In the genomic region with DNA sequence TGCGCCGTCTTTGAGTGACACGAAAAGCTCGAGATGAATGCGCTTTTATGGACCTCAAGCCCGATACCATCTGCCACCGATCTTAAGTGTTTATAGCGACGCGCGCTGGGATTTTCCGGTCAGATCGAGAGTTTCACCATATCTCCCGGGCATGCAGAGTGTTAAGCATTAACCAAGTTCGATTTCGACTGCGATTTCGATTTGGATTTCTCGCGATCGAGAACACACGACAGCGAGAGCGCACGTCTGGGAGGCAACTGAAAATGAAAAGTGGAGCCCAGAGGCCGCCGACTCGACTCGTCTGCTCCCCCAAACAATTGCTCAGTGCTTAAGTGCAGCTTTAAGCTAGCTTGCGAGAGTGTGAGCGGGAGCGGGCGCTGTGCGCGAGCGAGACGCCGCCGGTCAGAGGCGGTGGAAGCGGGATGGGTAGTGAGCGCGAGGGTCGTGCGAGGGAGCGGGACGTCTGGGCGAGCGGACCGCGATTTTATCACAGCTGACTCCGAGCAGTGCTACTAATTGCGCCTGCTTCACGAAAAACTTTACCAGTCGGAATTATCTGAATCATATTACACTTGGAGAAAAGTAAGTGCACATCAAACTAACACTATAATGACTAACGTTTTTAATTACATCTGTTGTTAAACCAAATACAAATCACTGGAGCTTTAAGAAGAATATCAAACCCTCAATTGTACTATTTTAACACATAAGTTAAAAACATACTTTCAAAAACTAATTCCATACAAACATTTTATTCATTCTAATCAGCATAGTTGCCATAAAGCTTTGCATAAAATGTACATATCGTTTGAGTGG, we compare ENCODE assay signal across 3 fruit fly cellular contexts.
TF ChIP-seq lines count a peak whose summit lies in the region.

spz (minus strand) TSS at position 261 of the 816 bp plus-strand sequence.

TF ChIP-seq in whole organism, embryonic, 481 proteins besides CTCF, POLR2A, EP300 and RAD21 (continued from another document and continues in another):
- TF ChIP-seq wek (GFP tag; optimal IDR thresholded peaks at IDR 0.05; lab: Kevin White, UChicago) (no peak), Pdp1 (GFP tag; optimal IDR thresholded peaks at IDR 0.05; lab: Kevin White, UChicago) (no peak), CG7372 (GFP tag; IDR thresholded peaks at IDR 0.05; lab: Robert Waterston, UW) (no peak), CG13424 (tag; optimal IDR thresholded peaks at IDR 0.05; lab: Kevin White, UChicago) (peak; percentile 4), CG10366 (GFP tag; IDR thresholded peaks at IDR 0.05; lab: Robert Waterston, UW) (no peak), CG2202 (tag; optimal IDR thresholded peaks at IDR 0.05; lab: Kevin White, UChicago) (no peak), CG6175 (GFP tag; IDR thresholded peaks at IDR 0.05; lab: Robert Waterston, UW) (0 out of 3 replicates have a peak, but pooled peaks have one; percentile 49), CG14710 (tag; optimal IDR thresholded peaks at IDR 0.05; lab: Kevin White, UChicago) (no peak), ash1 (GFP tag; optimal IDR thresholded peaks at IDR 0.05; lab: Kevin White, UChicago) (no peak), slp2 (GFP tag; optimal IDR thresholded peaks at IDR 0.05; lab: Kevin White, UChicago) (no peak), Taf1 (GFP tag; IDR thresholded peaks at IDR 0.05; lab: Robert Waterston, UW) (no peak), ind (GFP tag; optimal IDR thresholded peaks at IDR 0.05; lab: Kevin White, UChicago) (no peak), CG18476 (GFP tag; optimal IDR thresholded peaks at IDR 0.05; lab: Kevin White, UChicago) (no peak), CG7987 (GFP tag; optimal IDR thresholded peaks at IDR 0.05; lab: Kevin White, UChicago) (no peak), gcm (GFP tag; optimal IDR thresholded peaks at IDR 0.05; lab: Kevin White, UChicago) (no peak), CG17612 (GFP tag; IDR thresholded peaks at IDR 0.05; lab: Robert Waterston, UW) (no peak), CG42726 (GFP tag; IDR thresholded peaks at IDR 0.05; lab: Robert Waterston, UW; ENCODE audit: partially characterized antibody) (no peak), ftz-f1 (GFP tag; optimal IDR thresholded peaks at IDR 0.05; lab: Kevin White, UChicago) (peak; percentile 60), peb (GFP tag; IDR thresholded peaks at IDR 0.05; lab: Robert Waterston, UW) (no peak), sim (GFP tag; IDR thresholded peaks at IDR 0.05; lab: Robert Waterston, UW) (no peak), lov (optimal IDR thresholded peaks at IDR 0.05; lab: Kevin White, UChicago) (no peak), lov (GFP tag; IDR thresholded peaks at IDR 0.05; lab: Robert Waterston, UW) (no peak), sima (GFP tag; optimal IDR thresholded peaks at IDR 0.05; lab: Kevin White, UChicago) (no peak), jigr1 (GFP tag; IDR thresholded peaks at IDR 0.05; lab: Robert Waterston, UW) (no peak), lab (GFP tag; optimal IDR thresholded peaks at IDR 0.05; lab: Kevin White, UChicago) (peak; percentile 28), zfh2 (GFP tag; optimal IDR thresholded peaks at IDR 0.05; lab: Kevin White, UChicago) (no peak), p53 (GFP tag; optimal IDR thresholded peaks at IDR 0.05; lab: Kevin White, UChicago) (no peak), CG4730 (GFP tag; IDR thresholded peaks at IDR 0.05; lab: Robert Waterston, UW) (no peak), CG16813 (GFP tag; IDR thresholded peaks at IDR 0.05; lab: Robert Waterston, UW; ENCODE audit: partially characterized antibody) (no peak), odd (GFP tag; optimal IDR thresholded peaks at IDR 0.05; lab: Kevin White, UChicago) (no peak), Sox102F (GFP tag; optimal IDR thresholded peaks at IDR 0.05; lab: Kevin White, UChicago) (peak; percentile 54), CG1792 (GFP tag; optimal IDR thresholded peaks at IDR 0.05; lab: Kevin White, UChicago) (no peak), CG4328 (GFP tag; optimal IDR thresholded peaks at IDR 0.05; lab: Kevin White, UChicago) (no peak), fu2 (GFP tag; optimal IDR thresholded peaks at IDR 0.05; lab: Kevin White, UChicago) (no peak), sd (tag; optimal IDR thresholded peaks at IDR 0.05; lab: Kevin White, UChicago) (no peak), NC2β (GFP tag; optimal IDR thresholded peaks at IDR 0.05; lab: Kevin White, UChicago) (no peak), CG10274 (GFP tag; optimal IDR thresholded peaks at IDR 0.05; lab: Kevin White, UChicago) (no peak), Hsf (GFP tag; optimal IDR thresholded peaks at IDR 0.05; lab: Kevin White, UChicago) (peak; percentile 24), bab2 (GFP tag; optimal IDR thresholded peaks at IDR 0.05; lab: Kevin White, UChicago) (no peak), Bteb2 (GFP tag; optimal IDR thresholded peaks at IDR 0.05; lab: Kevin White, UChicago) (no peak), pnt (GFP tag; optimal IDR thresholded peaks at IDR 0.05; lab: Kevin White, UChicago) (no peak), Nf-YA (GFP tag; IDR thresholded peaks at IDR 0.05; lab: Robert Waterston, UW) (no peak), CG30431 (GFP tag; optimal IDR thresholded peaks at IDR 0.05; lab: Kevin White, UChicago) (no peak)

TF ChIP-seq in whole organism, prepupa, 60 proteins besides CTCF, POLR2A, EP300 and RAD21 (continued from another document):
- no peak for TF ChIP-seq CG8319 (GFP tag; optimal IDR thresholded peaks at IDR 0.05; lab: Kevin White, UChicago)
- TF ChIP-seq CG3919 (GFP tag; optimal IDR thresholded peaks at IDR 0.05; lab: Kevin White, UChicago) = peak; percentile 21
- peak; percentile 61 for TF ChIP-seq CG10669 (GFP tag; optimal IDR thresholded peaks at IDR 0.05; lab: Kevin White, UChicago)
- peak; percentile 98 for TF ChIP-seq svp (GFP tag; lab: Kevin White, UChicago)
- TF ChIP-seq CG8119 (GFP tag; IDR thresholded peaks at IDR 0.05; lab: Robert Waterston, UW) = peak; percentile 33; the same call in 1 of the 3 replicates
- no peak for TF ChIP-seq CG6808 (GFP tag; optimal IDR thresholded peaks at IDR 0.05; lab: Kevin White, UChicago)
- no peak for TF ChIP-seq spab (GFP tag; optimal IDR thresholded peaks at IDR 0.05; lab: Kevin White, UChicago)
- TF ChIP-seq net (GFP tag; optimal IDR thresholded peaks at IDR 0.05; lab: Kevin White, UChicago) = peak; percentile 13
- peak; percentile 4 for TF ChIP-seq Lpt (GFP tag; optimal IDR thresholded peaks at IDR 0.05; lab: Kevin White, UChicago)
- TF ChIP-seq ss (GFP tag; optimal IDR thresholded peaks at IDR 0.05; lab: Kevin White, UChicago) = peak in 1 of 2 experiments; percentile 16

TF ChIP-seq in whole organism, pupa, 21 proteins besides CTCF, POLR2A, EP300 and RAD21 (continued from another document):
- peak; percentile 54; the same call in 1 of the 3 replicates for TF ChIP-seq fd96Ca (GFP tag; IDR thresholded peaks at IDR 0.05; lab: Robert Waterston, UW)
- TF ChIP-seq EcR (GFP tag; optimal IDR thresholded peaks at IDR 0.05; lab: Kevin White, UChicago) = peak; percentile 48
